Worm (Caenorhabditis elegans) whole organism, L4/young adult: ENCODE data around the gene pitp-1.

Experiments used
- W03F9.2 ChIP-seq: fragments of 150-350 bp; optimal IDR thresholded peaks from 2 replicates; lab custom pipeline; 2014; ENCODE audit warnings: missing biosample characterization, missing genetic modification characterization
- dao-5 ChIP-seq: sonication (generic microtip); optimal IDR thresholded peaks from 2 replicates; lab custom pipeline; 2016; ENCODE audit warnings: missing genotype, missing genetic modification characterization, moderate library complexity, missing compliant biosample characterization
- him-1 ChIP-seq: sonication (generic microtip); optimal IDR thresholded peaks from 2 replicates; lab custom pipeline; 2016; ENCODE audit warnings: missing genotype, missing genetic modification reagents, missing genetic modification characterization, missing compliant biosample characterization

The pitp-1 gene

ce11 chrIII:3529744-3530208 lies at the start of gene pitp-1:
pitp-1 (minus strand) TSS chrIII:3529794.
- TF ChIP-seq him-1 (tag; lab: Kevin White, UChicago): no peak
- TF ChIP-seq dao-5 (tag; lab: Kevin White, UChicago): no peak
- TF ChIP-seq W03F9.2 (tag; lab: Kevin White, UChicago): no peak

ce11 chrIII:3573281-3573680 lies 43.7 kb upstream of the pitp-1 start, which contains the start of gene nhr-6:
nhr-6 (plus strand) TSS chrIII:3573581.
- TF ChIP-seq W03F9.2 (tag; lab: Kevin White, UChicago): no peak
- TF ChIP-seq dao-5 (tag; lab: Kevin White, UChicago): no peak
- no peak for TF ChIP-seq him-1 (tag; lab: Kevin White, UChicago)

- no peak for TF ChIP-seq dao-5 (tag; lab: Kevin White, UChicago)
Observed at ce11 chrIII:3571371-3571902, 41.8 kb upstream of the pitp-1 start.

ce11 chrIII:3569763-3570162 lies 40.2 kb upstream of the pitp-1 start:
- TF ChIP-seq W03F9.2 (tag; lab: Kevin White, UChicago): no peak
- no peak for TF ChIP-seq him-1 (tag; lab: Kevin White, UChicago)
- TF ChIP-seq dao-5 (tag; lab: Kevin White, UChicago): no peak

ce11 chrIII:3566785-3567184 lies 37.2 kb upstream of the pitp-1 start:
- TF ChIP-seq W03F9.2 (tag; lab: Kevin White, UChicago) (no peak), him-1 (tag; lab: Kevin White, UChicago) (no peak), dao-5 (tag; lab: Kevin White, UChicago) (no peak)

ce11 chrIII:3564762-3565359 lies 35.3 kb upstream of the pitp-1 start:
- no peak for TF ChIP-seq dao-5 (tag; lab: Kevin White, UChicago)
- TF ChIP-seq him-1 (tag; lab: Kevin White, UChicago): no peak
- no peak for TF ChIP-seq W03F9.2 (tag; lab: Kevin White, UChicago)

ce11 chrIII:3562276-3562675 lies 32.7 kb upstream of the pitp-1 start:
- TF ChIP-seq W03F9.2 (tag; lab: Kevin White, UChicago): no peak
- no peak for TF ChIP-seq dao-5 (tag; lab: Kevin White, UChicago)
- TF ChIP-seq him-1 (tag; lab: Kevin White, UChicago): no peak

ce11 chrIII:3560235-3560634 lies 30.6 kb upstream of the pitp-1 start:
- no peak for TF ChIP-seq dao-5 (tag; lab: Kevin White, UChicago)
- TF ChIP-seq him-1 (tag; lab: Kevin White, UChicago): no peak
- TF ChIP-seq W03F9.2 (tag; lab: Kevin White, UChicago): no peak

ce11 chrIII:3553349-3553748 lies 23.8 kb upstream of the pitp-1 start, which contains the start of gene C54C6.4:
C54C6.4 (plus strand) TSS chrIII:3553649.
- TF ChIP-seq him-1 (tag; lab: Kevin White, UChicago) (no peak), W03F9.2 (tag; lab: Kevin White, UChicago) (no peak), dao-5 (tag; lab: Kevin White, UChicago) (no peak)

ce11 chrIII:3550364-3550763 lies 20.8 kb upstream of the pitp-1 start:
- TF ChIP-seq him-1 (tag; lab: Kevin White, UChicago) (no peak), dao-5 (tag; lab: Kevin White, UChicago) (no peak), W03F9.2 (tag; lab: Kevin White, UChicago) (no peak)

- TF ChIP-seq him-1 (tag; lab: Kevin White, UChicago) (no peak), dao-5 (tag; lab: Kevin White, UChicago) (no peak), W03F9.2 (tag; lab: Kevin White, UChicago) (no peak)
Observed at ce11 chrIII:3549750-3550149, 20.2 kb upstream of the pitp-1 start, which contains the start of gene C54C6.5. C54C6.5 (minus strand) TSS chrIII:3549850.

ce11 chrIII:3548017-3548416 lies 18.4 kb upstream of the pitp-1 start, which contains the start of gene C54C6.11:
C54C6.11 (plus strand) TSS chrIII:3548317.
- TF ChIP-seq him-1 (tag; lab: Kevin White, UChicago) (no peak), dao-5 (tag; lab: Kevin White, UChicago) (no peak), W03F9.2 (tag; lab: Kevin White, UChicago) (no peak)

- TF ChIP-seq W03F9.2 (tag; lab: Kevin White, UChicago): no peak
- no peak for TF ChIP-seq dao-5 (tag; lab: Kevin White, UChicago)
- TF ChIP-seq him-1 (tag; lab: Kevin White, UChicago): no peak
Observed at ce11 chrIII:3546323-3546722, 16.7 kb upstream of the pitp-1 start, which contains the start of gene C54C6.7. C54C6.7 (minus strand) TSS chrIII:3546423.

ce11 chrIII:3543071-3543470 lies 13.5 kb upstream of the pitp-1 start:
- TF ChIP-seq W03F9.2 (tag; lab: Kevin White, UChicago) (no peak), him-1 (tag; lab: Kevin White, UChicago) (no peak), dao-5 (tag; lab: Kevin White, UChicago) (no peak)
